Fruit fly (Drosophila melanogaster): Measurements from ENCODE around the gene mbf1.
A peak's percentile ranks its signal among the peaks of the same experiment; 100 is the strongest.

Gene mbf1

dm6 chr3L:16587994-16588622 lies 13.9 kb downstream of the mbf1 start (continued):
- peak; percentile 86 for TF ChIP-seq CG14710 (tag; optimal IDR thresholded peaks at IDR 0.05)
- peak; percentile 91 for TF ChIP-seq CG14860 (GFP tag; IDR thresholded peaks at IDR 0.05; ENCODE audit: partially characterized antibody)
- TF ChIP-seq CG1529 (GFP tag; optimal IDR thresholded peaks at IDR 0.05) = peak; percentile 18
- TF ChIP-seq esg (GFP tag; conservative IDR thresholded peaks at IDR 0.05) = no peak
- TF ChIP-seq Antp (GFP tag; optimal IDR thresholded peaks at IDR 0.05) = peak; percentile 44
- peak; percentile 79; the same call in 2 of the 3 replicates for TF ChIP-seq CG7963 (GFP tag; IDR thresholded peaks at IDR 0.05; ENCODE audit: partially characterized antibody)
- no peak for TF ChIP-seq ken (GFP tag; IDR thresholded peaks at IDR 0.05)
- peak; percentile 9; the same call in 1 of the 3 replicates for TF ChIP-seq Mrtf (GFP tag; IDR thresholded peaks at IDR 0.05)
- TF ChIP-seq CG3407 (GFP tag; optimal IDR thresholded peaks at IDR 0.05) = no peak
- peak; percentile 85 for TF ChIP-seq CG6791 (GFP tag; IDR thresholded peaks at IDR 0.05; ENCODE audit: partially characterized antibody)
- no peak for TF ChIP-seq GATAe (GFP tag; conservative IDR thresholded peaks at IDR 0.05)
- TF ChIP-seq CG9876 (GFP tag; optimal IDR thresholded peaks at IDR 0.05) = peak; percentile 32
- no peak for TF ChIP-seq Kr (GFP tag; optimal IDR thresholded peaks at IDR 0.05)
- peak; percentile 14 for TF ChIP-seq repo (GFP tag; optimal IDR thresholded peaks at IDR 0.05)
- peak; percentile 72 for TF ChIP-seq gem (tag; optimal IDR thresholded peaks at IDR 0.05)
- TF ChIP-seq unc-4 (GFP tag; IDR thresholded peaks at IDR 0.05; ENCODE audit: partially characterized antibody) = peak; percentile 95
- no peak for TF ChIP-seq CG8281 (tag; optimal IDR thresholded peaks at IDR 0.05)
- no peak for TF ChIP-seq CG11560 (tag; IDR thresholded peaks at IDR 0.05)
- no peak for TF ChIP-seq CG31365 (tag; optimal IDR thresholded peaks at IDR 0.05)
- no peak for TF ChIP-seq CG17612 (GFP tag; IDR thresholded peaks at IDR 0.05)
- TF ChIP-seq ATbp (GFP tag; optimal IDR thresholded peaks at IDR 0.05) = no peak
- peak; percentile 63 for TF ChIP-seq shn (GFP tag; optimal IDR thresholded peaks at IDR 0.05)
- peak; percentile 52 for TF ChIP-seq bab2 (GFP tag; optimal IDR thresholded peaks at IDR 0.05)
- no peak for TF ChIP-seq br (optimal IDR thresholded peaks at IDR 0.05)
- TF ChIP-seq corto (GFP tag; optimal IDR thresholded peaks at IDR 0.05) = no peak
- peak; percentile 61 for TF ChIP-seq eyg (GFP tag; optimal IDR thresholded peaks at IDR 0.05)
- peak; percentile 47; the same call in 1 of the 2 replicates for TF ChIP-seq ap (GFP tag; IDR thresholded peaks at IDR 0.05)
- no peak for TF ChIP-seq h (optimal IDR thresholded peaks at IDR 0.05)
- TF ChIP-seq CG12104 (GFP tag; optimal IDR thresholded peaks at IDR 0.05) = no peak
- no peak for TF ChIP-seq pita (GFP tag; optimal IDR thresholded peaks at IDR 0.05)
- TF ChIP-seq da (GFP tag; optimal IDR thresholded peaks at IDR 0.05) = peak; percentile 10
- TF ChIP-seq wek (GFP tag; optimal IDR thresholded peaks at IDR 0.05) = no peak
- TF ChIP-seq HLH3B (GFP tag; IDR thresholded peaks at IDR 0.05) = peak; percentile 54
- TF ChIP-seq abd-A (tag; optimal IDR thresholded peaks at IDR 0.05) = no peak
- peak; percentile 55 for TF ChIP-seq Hr3 (GFP tag; optimal IDR thresholded peaks at IDR 0.05)
- peak; percentile 37 for TF ChIP-seq HLHmδ (GFP tag; optimal IDR thresholded peaks at IDR 0.05)
- TF ChIP-seq Hmr (GFP tag; optimal IDR thresholded peaks at IDR 0.05) = peak; percentile 80
- no peak for TF ChIP-seq scrt (GFP tag; optimal IDR thresholded peaks at IDR 0.05)
- TF ChIP-seq CG10543 (GFP tag; optimal IDR thresholded peaks at IDR 0.05) = peak; percentile 57
- TF ChIP-seq NC2β (GFP tag; optimal IDR thresholded peaks at IDR 0.05) = peak; percentile 11
- TF ChIP-seq dm (GFP tag; optimal IDR thresholded peaks at IDR 0.05) = peak; percentile 82
- peak; percentile 57 for TF ChIP-seq B-H1 (GFP tag; IDR thresholded peaks at IDR 0.05)
- TF ChIP-seq CG16863 (GFP tag; optimal IDR thresholded peaks at IDR 0.05) = peak; percentile 60
- TF ChIP-seq pnt (GFP tag; optimal IDR thresholded peaks at IDR 0.05) = peak; percentile 53
- TF ChIP-seq Mes4 (GFP tag; optimal IDR thresholded peaks at IDR 0.05) = peak; percentile 10
- TF ChIP-seq CG11696 (GFP tag; IDR thresholded peaks at IDR 0.05) = no peak
- peak; percentile 36 for TF ChIP-seq CG7556 (GFP tag; optimal IDR thresholded peaks at IDR 0.05)
- TF ChIP-seq p53 (GFP tag; optimal IDR thresholded peaks at IDR 0.05) = peak; percentile 34
- peak; percentile 50 for TF ChIP-seq Ptx1 (GFP tag; IDR thresholded peaks at IDR 0.05)
- no peak for TF ChIP-seq run (tag; optimal IDR thresholded peaks at IDR 0.05)
- 0 out of 2 replicates have a peak, but pooled peaks have one; percentile 31 for TF ChIP-seq CG7372 (GFP tag; IDR thresholded peaks at IDR 0.05)

All from whole organism, embryonic.